Worm (Caenorhabditis elegans) whole organism, L2 larva: Measurements from ENCODE around the gene C11E4.8.

ENCODE experiments used
- ZK546.5 ChIP-seq: sonication (generic microtip); optimal IDR thresholded peaks from 2 replicates; lab custom pipeline; 2017; ENCODE audit warnings: missing biosample characterization, missing genetic modification characterization
- ama-1 ChIP-seq: fragments of 150-350 bp; optimal IDR thresholded peaks from 2 replicates; lab custom pipeline; 2018; ENCODE audit warnings: inconsistent platforms
- ceh-82 ChIP-seq: fragments of 150-350 bp; optimal IDR thresholded peaks from 2 replicates; lab custom pipeline; 2014; ENCODE audit warnings: missing biosample characterization, missing genetic modification characterization
- egl-27 ChIP-seq: sonication (generic microtip); optimal IDR thresholded peaks from 3 replicates; lab custom pipeline; 2017; ENCODE audit warnings: missing biosample characterization, missing genetic modification reagents, missing genetic modification characterization
- nhr-11 ChIP-seq: fragments of 150-350 bp; optimal IDR thresholded peaks from 2 replicates; lab custom pipeline; 2014; ENCODE audit warnings: missing biosample characterization, missing genetic modification characterization
- nhr-12 ChIP-seq: fragments of 150-350 bp; optimal IDR thresholded peaks from 2 replicates; lab custom pipeline; 2014; ENCODE audit warnings: missing biosample characterization, missing genetic modification characterization
- nhr-237 ChIP-seq: fragments of 150-350 bp; optimal IDR thresholded peaks from 2 replicates; lab custom pipeline; 2014; ENCODE audit warnings: missing biosample characterization, missing genetic modification characterization
- unc-55 ChIP-seq: fragments of 150-350 bp; sonication (generic microtip); optimal IDR thresholded peaks from 3 replicates; lab custom pipeline; 2014; ENCODE audit warnings: missing biosample characterization, missing genetic modification reagents, missing genetic modification characterization
- ztf-11 ChIP-seq: sonication (generic microtip); optimal IDR thresholded peaks from 2 replicates; lab custom pipeline; 2017; ENCODE audit warnings: missing biosample characterization, missing genetic modification characterization

- TF ChIP-seq nhr-12 (no peak), ama-1 (lab: Kevin White, UChicago) (no peak), nhr-11 (tag; lab: Kevin White, UChicago) (no peak), ZK546.5 (tag; lab: Kevin White, UChicago) (no peak), egl-27 (tag; lab: Kevin White, UChicago) (no peak), ztf-11 (no peak), ceh-82 (no peak), nhr-237 (tag; lab: Kevin White, UChicago) (no peak), unc-55 (no peak)
Observed at ce11 chrX:9677927-9678326, 57.7 kb downstream of the C11E4.8 start.
